Worm (Caenorhabditis elegans) whole organism, young adult: ENCODE results near the gene srw-6.

Experiments
- B0019.2 ChIP-seq: fragments of 200-800 bp; sonication (Bioruptor generic); conservative IDR thresholded peaks from 2 replicates; pipeline ENCODE4 v1.3.6; 2022; ENCODE audit warnings: missing genetic modification reagents, missing genetic modification characterization, missing compliant biosample characterization
- B0261.1 ChIP-seq: sonication (generic microtip); optimal IDR thresholded peaks from 2 replicates; lab custom pipeline; 2016; ENCODE audit warnings: mild to moderate bottlenecking, missing genetic modification characterization, moderate library complexity, missing compliant biosample characterization
- F10E7.11 ChIP-seq: sonication (generic microtip); optimal IDR thresholded peaks from 2 replicates; lab custom pipeline; 2017; ENCODE audit warnings: mild to moderate bottlenecking, missing genetic modification characterization, moderate library complexity, missing compliant biosample characterization
- F33H1.4 ChIP-seq: fragments of 200-800 bp; sonication (Bioruptor generic); IDR thresholded peaks from 2 replicates; pipeline ENCODE4 v1.3.6; 2022; ENCODE audit warnings: missing genetic modification reagents, missing genetic modification characterization, missing compliant biosample characterization
- F49E8.2 ChIP-seq: sonication (generic microtip); optimal IDR thresholded peaks from 3 replicates; lab custom pipeline; 2017; ENCODE audit warnings: missing genetic modification characterization, mild to moderate bottlenecking, missing compliant biosample characterization, antibody characterized with exemption, moderate library complexity; ENCODE audit not compliant: insufficient read depth
- F57C9.4 ChIP-seq: sonication (generic microtip); optimal IDR thresholded peaks from 2 replicates; lab custom pipeline; 2017; ENCODE audit warnings: mild to moderate bottlenecking, missing genetic modification characterization, missing compliant biosample characterization
- K11D2.4 ChIP-seq: fragments of 200-800 bp; sonication (Bioruptor generic); IDR thresholded peaks from 2 replicates; pipeline ENCODE4 v1.3.6; 2022; ENCODE audit warnings: missing genetic modification reagents, missing genetic modification characterization, missing compliant biosample characterization
- T26A5.8 ChIP-seq: sonication (generic microtip); optimal IDR thresholded peaks from 2 replicates; lab custom pipeline; 2016; ENCODE audit warnings: missing genetic modification characterization, missing compliant biosample characterization
- Y56A3A.18 ChIP-seq: fragments of 200-800 bp; sonication (Bioruptor generic); IDR thresholded peaks from 2 replicates; pipeline ENCODE4 v1.3.6; 2022; ENCODE audit warnings: missing genetic modification reagents, missing genetic modification characterization, missing compliant biosample characterization
- ZK185.1 ChIP-seq: sonication (generic microtip); optimal IDR thresholded peaks from 2 replicates; lab custom pipeline; 2016; ENCODE audit warnings: mild to moderate bottlenecking, missing genetic modification characterization, missing compliant biosample characterization; ENCODE audit not compliant: poor library complexity, severe bottlenecking
- ama-1 ChIP-seq, 3 experiments: fragments of 150-350 bp in 1 of 3; sonication (generic microtip) in 2 of 3; optimal IDR thresholded peaks; 2 replicates each; lab custom pipeline; 2014 to 2018; ENCODE audit warnings: missing biosample characterization in 2 of 3, missing genetic modification characterization in 2 of 3, missing genetic modification reagents in 2 of 3
- aptf-3 ChIP-seq: fragments of 200-800 bp; sonication (Bioruptor generic); IDR thresholded peaks from 2 replicates; pipeline ENCODE4 v1.3.6; 2022; ENCODE audit warnings: missing genetic modification characterization, missing compliant biosample characterization
- attf-3 ChIP-seq: fragments of 200-800 bp; sonication (Bioruptor generic); conservative IDR thresholded peaks from 2 replicates; pipeline ENCODE4 v1.3.6; 2022; ENCODE audit warnings: missing genetic modification reagents, missing genetic modification characterization, missing compliant biosample characterization
- attf-5 ChIP-seq: fragments of 200-800 bp; sonication (Bioruptor generic); optimal IDR thresholded peaks from 2 replicates; lab custom pipeline; 2018; ENCODE audit warnings: mild to moderate bottlenecking, missing genetic modification characterization, missing compliant biosample characterization
- bed-1 ChIP-seq: fragments of 200-800 bp; sonication (Bioruptor generic); IDR thresholded peaks from 2 replicates; pipeline ENCODE4 v1.3.6; 2022; ENCODE audit warnings: missing genetic modification reagents, missing genetic modification characterization, missing compliant biosample characterization
- cebp-1 ChIP-seq, 2 experiments: fragments of 200-800 bp in 1 of 2; sonication (Bioruptor generic) in 1 of 2; sonication (generic microtip) in 1 of 2; IDR thresholded peaks in 1 of 2; optimal IDR thresholded peaks in 1 of 2; 2 replicates each; pipeline versions ENCODE4 v1.3.6 to Lab custom; 2017 to 2022; ENCODE audit warnings: missing compliant biosample characterization in 2 of 2, missing genetic modification characterization in 2 of 2, mild to moderate bottlenecking in 1 of 2, missing genetic modification reagents in 1 of 2, moderate library complexity in 1 of 2
- cebp-2 ChIP-seq: fragments of 200-800 bp; sonication (Bioruptor generic); IDR thresholded peaks from 2 replicates; pipeline ENCODE4 v1.3.6; 2022; ENCODE audit warnings: missing genetic modification characterization, missing compliant biosample characterization
- ceh-27 ChIP-seq: fragments of 200-800 bp; sonication (Bioruptor generic); optimal IDR thresholded peaks from 2 replicates; lab custom pipeline; 2018; ENCODE audit warnings: mild to moderate bottlenecking, missing genetic modification characterization, moderate library complexity, missing compliant biosample characterization
- dox-1 ChIP-seq: fragments of 200-800 bp; sonication (Bioruptor generic); IDR thresholded peaks from 2 replicates; pipeline ENCODE4 v1.3.6; 2022; ENCODE audit warnings: missing genetic modification reagents, missing genetic modification characterization, missing compliant biosample characterization
- efl-1 ChIP-seq: fragments of 150-350 bp; optimal IDR thresholded peaks from 2 replicates; lab custom pipeline; 2014; ENCODE audit warnings: missing biosample characterization, missing genetic modification reagents, missing genetic modification characterization
- egl-44 ChIP-seq: fragments of 200-800 bp; sonication (Bioruptor generic); IDR thresholded peaks from 2 replicates; pipeline ENCODE4 v1.3.6; 2022; ENCODE audit warnings: missing genetic modification reagents, missing genetic modification characterization, missing compliant biosample characterization
- gei-17 ChIP-seq: fragments of 200-800 bp; sonication (Bioruptor generic); optimal IDR thresholded peaks from 2 replicates; lab custom pipeline; 2018; ENCODE audit warnings: mild to moderate bottlenecking, missing genetic modification characterization, missing compliant biosample characterization
- hlh-12 ChIP-seq: sonication (generic microtip); optimal IDR thresholded peaks from 2 replicates; lab custom pipeline; 2016; ENCODE audit warnings: missing genetic modification characterization, missing compliant biosample characterization
- hmg-1.2 ChIP-seq: fragments of 200-800 bp; sonication (Bioruptor generic); IDR thresholded peaks from 2 replicates; pipeline ENCODE4 v1.3.6; 2022; ENCODE audit warnings: missing genetic modification reagents, missing genetic modification characterization, missing compliant biosample characterization
- hmg-20 ChIP-seq: fragments of 200-800 bp; sonication (Bioruptor generic); IDR thresholded peaks from 2 replicates; pipeline ENCODE4 v1.3.6; 2022; ENCODE audit warnings: missing genetic modification reagents, missing genetic modification characterization, missing compliant biosample characterization
- hsf-1 ChIP-seq: fragments of 200-800 bp; sonication (Bioruptor generic); IDR thresholded peaks from 2 replicates; pipeline ENCODE4 v1.3.6; 2022; ENCODE audit warnings: missing genetic modification reagents, missing genetic modification characterization, missing compliant biosample characterization
- lin-40 ChIP-seq: sonication (generic microtip); optimal IDR thresholded peaks from 2 replicates; lab custom pipeline; 2016; ENCODE audit warnings: missing genetic modification characterization, mild to moderate bottlenecking, missing compliant biosample characterization, missing genotype, missing genetic modification reagents
- lin-54 ChIP-seq: fragments of 200-800 bp; sonication (Bioruptor generic); optimal IDR thresholded peaks from 2 replicates; lab custom pipeline; 2018; ENCODE audit warnings: mild to moderate bottlenecking, missing genetic modification characterization, missing compliant biosample characterization
- lir-1 ChIP-seq: fragments of 200-800 bp; sonication (Bioruptor generic); conservative IDR thresholded peaks from 2 replicates; pipeline ENCODE4 v1.3.6; 2022; ENCODE audit warnings: missing genetic modification reagents, missing genetic modification characterization, missing compliant biosample characterization
- madf-3 ChIP-seq: fragments of 200-800 bp; sonication (Bioruptor generic); IDR thresholded peaks from 2 replicates; pipeline ENCODE4 v1.3.6; 2022; ENCODE audit warnings: missing genetic modification reagents, missing genetic modification characterization, missing compliant biosample characterization
- nhr-120 ChIP-seq: fragments of 200-800 bp; sonication (Bioruptor generic); IDR thresholded peaks from 2 replicates; pipeline ENCODE4 v1.3.6; 2022; ENCODE audit warnings: missing genetic modification characterization, missing compliant biosample characterization
- nhr-179 ChIP-seq: sonication (generic microtip); optimal IDR thresholded peaks from 2 replicates; lab custom pipeline; 2016; ENCODE audit warnings: mild to moderate bottlenecking, missing genetic modification characterization, missing compliant biosample characterization
- nhr-80 ChIP-seq: sonication (generic microtip); optimal IDR thresholded peaks from 2 replicates; lab custom pipeline; 2016; ENCODE audit warnings: missing genetic modification characterization, missing compliant biosample characterization
- pbrm-1 ChIP-seq: fragments of 200-800 bp; sonication (Bioruptor generic); IDR thresholded peaks from 2 replicates; pipeline ENCODE4 v1.3.6; 2022; ENCODE audit warnings: missing genetic modification reagents, missing genetic modification characterization, missing compliant biosample characterization
- repo-1 ChIP-seq: sonication (generic microtip); optimal IDR thresholded peaks from 2 replicates; lab custom pipeline; 2017; ENCODE audit warnings: mild to moderate bottlenecking, missing genetic modification characterization, missing compliant biosample characterization
- rpc-1 ChIP-seq, 2 experiments: fragments of 150-350 bp in 1 of 2; sonication (generic microtip) in 1 of 2; optimal IDR thresholded peaks; 2 replicates each; lab custom pipeline; 2014 to 2018; ENCODE audit warnings: missing biosample characterization in 1 of 2, missing genetic modification characterization in 1 of 2, missing genetic modification reagents in 1 of 2, missing genotype in 1 of 2
- sdz-38 ChIP-seq: sonication (generic microtip); optimal IDR thresholded peaks from 2 replicates; lab custom pipeline; 2016; ENCODE audit warnings: missing genotype, missing genetic modification characterization, missing compliant biosample characterization
- snpc-3.4 ChIP-seq: sonication (generic microtip); optimal IDR thresholded peaks from 2 replicates; lab custom pipeline; 2017; ENCODE audit warnings: missing genetic modification characterization, mild to moderate bottlenecking, missing compliant biosample characterization, antibody characterized with exemption, moderate library complexity, missing genotype, missing genetic modification reagents
- xnd-1 ChIP-seq: sonication (generic microtip); optimal IDR thresholded peaks from 2 replicates; lab custom pipeline; 2016; ENCODE audit warnings: missing genotype, missing genetic modification reagents, missing genetic modification characterization, missing compliant biosample characterization
- zfh-2 ChIP-seq: fragments of 200-800 bp; sonication (Bioruptor generic); conservative IDR thresholded peaks from 2 replicates; pipeline ENCODE4 v1.3.6; 2022; ENCODE audit warnings: missing genetic modification reagents, missing genetic modification characterization, missing compliant biosample characterization
- ztf-18 ChIP-seq: sonication (generic microtip); optimal IDR thresholded peaks from 2 replicates; lab custom pipeline; 2016; ENCODE audit warnings: missing genotype, mild to moderate bottlenecking, missing genetic modification characterization, missing compliant biosample characterization
- ztf-25 ChIP-seq: fragments of 200-800 bp; sonication (Bioruptor generic); IDR thresholded peaks from 2 replicates; pipeline ENCODE4 v1.3.6; 2022; ENCODE audit warnings: missing genetic modification reagents, missing genetic modification characterization, missing compliant biosample characterization
- ztf-3 ChIP-seq: fragments of 200-800 bp; sonication (Bioruptor generic); optimal IDR thresholded peaks from 2 replicates; lab custom pipeline; 2018; ENCODE audit warnings: mild to moderate bottlenecking, missing genetic modification characterization, missing compliant biosample characterization

srw-6 gene

DNA sequence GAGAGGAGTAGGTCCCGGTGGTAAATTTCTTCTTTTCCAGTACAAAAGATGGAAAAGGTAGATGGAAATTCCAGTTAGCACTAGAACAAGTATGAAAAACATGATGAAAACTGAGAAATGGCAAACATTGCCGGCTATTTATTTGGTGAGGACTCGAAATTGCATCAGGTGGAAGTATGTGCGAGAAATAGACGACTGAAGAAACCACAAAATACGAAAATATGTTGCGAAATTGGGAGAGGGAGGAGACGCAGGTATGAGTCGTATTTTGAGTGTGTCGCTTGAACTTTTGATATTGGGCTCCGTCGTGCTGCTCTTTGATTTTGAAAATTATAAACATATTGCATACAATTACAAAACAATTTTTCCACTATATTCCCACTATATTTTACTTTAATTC, 5.1 kb upstream of the srw-6 start, which contains the start of gene cyp-33C8:
Gene cyp-33C8, minus strand, starts transcription at position 200 of the 400 bp plus-strand sequence.
- peak; percentile 6; the same call in 1 of the 2 replicates for TF ChIP-seq hmg-1.2 (GFP tag; lab: Robert Waterston, UW)
- TF ChIP-seq attf-5, result peak; percentile 51
- TF ChIP-seq ZK185.1 (tag; lab: Kevin White, UChicago), result no peak
- peak; percentile 94 for TF ChIP-seq cebp-1 (GFP tag; IDR thresholded peaks at IDR 0.05; lab: Robert Waterston, UW)
- TF ChIP-seq cebp-1 (tag; optimal IDR thresholded peaks at IDR 0.05; lab: Kevin White, UChicago), result peak; percentile 97
- no peak for TF ChIP-seq K11D2.4
- TF ChIP-seq ceh-27, result peak; percentile 10
- TF ChIP-seq nhr-80 (tag; lab: Kevin White, UChicago), result peak; percentile 31

DNA sequence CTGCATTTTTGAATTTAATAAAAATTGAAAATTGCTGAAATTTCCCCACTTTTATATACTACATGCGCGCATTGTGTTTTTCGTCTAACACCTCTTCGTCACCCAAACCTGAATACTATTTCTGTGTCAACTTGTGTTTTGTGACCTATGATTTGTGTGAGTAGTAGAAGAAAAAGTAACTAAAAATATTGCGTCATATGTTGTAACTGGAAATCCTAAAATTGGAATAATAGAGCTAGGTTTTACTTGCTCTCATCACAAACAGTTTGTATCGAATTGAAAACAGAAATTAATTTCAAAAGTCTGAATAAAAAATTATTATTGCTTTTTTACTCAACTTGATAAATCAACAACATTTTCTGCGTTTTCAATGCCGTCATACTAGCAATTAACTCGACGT, 2.9 kb upstream of the srw-6 start, which contains the start of gene R08F11.4:
Gene R08F11.4, minus strand, starts transcription at position 29 of the 400 bp plus-strand sequence.
- TF ChIP-seq snpc-3.4 (tag; lab: Kevin White, UChicago), result no peak
- TF ChIP-seq gei-17 (GFP tag; lab: Kevin White, UChicago), result no peak
- no peak for TF ChIP-seq hsf-1 (GFP tag; lab: Robert Waterston, UW)
- no peak for TF ChIP-seq hmg-20
- TF ChIP-seq B0019.2 (GFP tag; lab: Robert Waterston, UW), result no peak
- no peak for TF ChIP-seq B0261.1 (tag; lab: Kevin White, UChicago)
- no peak for TF ChIP-seq nhr-179 (tag; lab: Kevin White, UChicago)
- TF ChIP-seq nhr-80 (tag; lab: Kevin White, UChicago), result no peak
- no peak for TF ChIP-seq madf-3 (GFP tag; lab: Robert Waterston, UW)
- TF ChIP-seq F10E7.11, result no peak
- no peak for TF ChIP-seq ama-1 (optimal IDR thresholded peaks at IDR 0.05; lab: Kevin White, UChicago)
- TF ChIP-seq ama-1 (GFP tag; optimal IDR thresholded peaks at IDR 0.05; lab: Kevin White, UChicago), result no peak
- no peak for TF ChIP-seq lin-40
- TF ChIP-seq rpc-1 (optimal IDR thresholded peaks at IDR 0.05; lab: Kevin White, UChicago), result no peak
- no peak for TF ChIP-seq rpc-1 (tag; optimal IDR thresholded peaks at IDR 0.05; lab: Kevin White, UChicago)
- TF ChIP-seq dox-1 (GFP tag; lab: Robert Waterston, UW), result no peak
- TF ChIP-seq Y56A3A.18 (GFP tag; lab: Robert Waterston, UW), result no peak
- no peak for TF ChIP-seq ztf-3 (GFP tag; lab: Kevin White, UChicago)
- TF ChIP-seq lir-1, result no peak
- TF ChIP-seq repo-1 (tag; lab: Kevin White, UChicago), result no peak
- TF ChIP-seq F57C9.4 (tag; lab: Kevin White, UChicago), result no peak
- TF ChIP-seq pbrm-1 (GFP tag; lab: Robert Waterston, UW), result no peak

DNA sequence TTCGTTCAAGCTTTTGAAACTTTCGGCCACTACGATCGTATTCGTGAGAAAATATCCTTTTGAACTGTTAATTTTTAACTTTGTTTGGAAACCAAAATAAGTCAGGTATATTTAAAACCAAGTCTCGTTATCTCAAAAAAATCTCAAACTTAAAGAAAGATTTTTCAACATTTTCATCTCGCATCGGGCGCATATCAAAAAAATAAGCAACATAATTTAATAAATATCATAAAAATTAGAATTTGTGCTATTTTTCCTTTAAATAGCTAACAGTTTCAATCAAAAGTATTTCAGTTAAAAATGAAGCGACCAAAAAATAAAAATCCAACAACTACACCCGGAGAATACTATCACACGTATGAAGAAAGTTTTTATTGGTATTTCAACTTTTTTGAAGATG, 2.5 kb upstream of the srw-6 start, which contains the start of gene srw-7:
Gene srw-7, plus strand, starts transcription at position 301 of the 400 bp plus-strand sequence.
- TF ChIP-seq zfh-2 (no peak), hlh-12 (tag; lab: Kevin White, UChicago) (no peak), ztf-25 (no peak), ama-1 (optimal IDR thresholded peaks at IDR 0.05; lab: Kevin White, UChicago) (no peak), ama-1 (GFP tag; optimal IDR thresholded peaks at IDR 0.05; lab: Kevin White, UChicago) (no peak), attf-3 (no peak), F33H1.4 (GFP tag; lab: Robert Waterston, UW) (no peak), sdz-38 (no peak), ztf-18 (tag; lab: Kevin White, UChicago) (no peak), xnd-1 (tag; lab: Kevin White, UChicago) (no peak), B0261.1 (tag; lab: Kevin White, UChicago) (no peak), T26A5.8 (no peak), aptf-3 (no peak), ztf-3 (GFP tag; lab: Kevin White, UChicago) (no peak), nhr-120 (GFP tag; lab: Robert Waterston, UW) (no peak), egl-44 (GFP tag; lab: Robert Waterston, UW) (no peak), cebp-2 (GFP tag; lab: Robert Waterston, UW) (no peak), efl-1 (no peak), lin-54 (no peak), F49E8.2 (tag; lab: Kevin White, UChicago) (no peak), bed-1 (GFP tag; lab: Robert Waterston, UW) (no peak)
